Worm (Caenorhabditis elegans): ENCODE results near the gene R02D1.2.

R02D1.2 gene

ce11 chrV:4322706-4323105, at the start of gene R02D1.2:
R02D1.2 (minus strand) TSS chrV:4322806.
- TF ChIP-seq ama-1 (optimal IDR thresholded peaks at IDR 0.05) (no peak), gei-8 (GFP tag; optimal IDR thresholded peaks at IDR 0.05) (no peak), egl-27 (tag; optimal IDR thresholded peaks at IDR 0.05) (no peak), aha-1 (tag) (no peak), php-3 (GFP tag; IDR thresholded peaks at IDR 0.05) (no peak), Y105C5A.15 (GFP tag; IDR thresholded peaks at IDR 0.05) (no peak), Y5F2A.4 (GFP tag; optimal IDR thresholded peaks at IDR 0.05) (no peak), nhr-6 (tag; optimal IDR thresholded peaks at IDR 0.05) (no peak), nhr-28 (tag; optimal IDR thresholded peaks at IDR 0.05) (no peak), nhr-41 (GFP tag; IDR thresholded peaks at IDR 0.05) (no peak), fkh-10 (GFP tag; optimal IDR thresholded peaks at IDR 0.05) (no peak), lsy-2 (tag; optimal IDR thresholded peaks at IDR 0.05) (no peak), ceh-32 (tag; optimal IDR thresholded peaks at IDR 0.05; ENCODE audit: poor library complexity) (no peak), F44E2.7 (GFP tag; IDR thresholded peaks at IDR 0.05) (no peak), tag-97 (GFP tag; IDR thresholded peaks at IDR 0.05) (no peak), dpl-1 (GFP tag; optimal IDR thresholded peaks at IDR 0.05) (no peak)

ce11 chrV:4371309-4371933, 48.8 kb upstream of the R02D1.2 start, which contains the start of the genes gmpr-1 and fipp-1:
gmpr-1 (minus strand) TSS chrV:4371383.
fipp-1 (plus strand) TSS chrV:4371807.
- TF ChIP-seq spr-3 (GFP tag; optimal IDR thresholded peaks at IDR 0.05) (no peak), zip-2 (tag; optimal IDR thresholded peaks at IDR 0.05) (no peak), dve-1 (tag; optimal IDR thresholded peaks at IDR 0.05; ENCODE audit: insufficient read depth) (peak; percentile 51), mes-2 (tag; optimal IDR thresholded peaks at IDR 0.05; ENCODE audit: poor library complexity, severe bottlenecking) (peak; percentile 60), madf-5 (GFP tag; IDR thresholded peaks at IDR 0.05) (no peak), saeg-2 (GFP tag; IDR thresholded peaks at IDR 0.05) (no peak), hmg-1.1 (GFP tag; IDR thresholded peaks at IDR 0.05) (peak; percentile 53), sdz-12 (GFP tag; optimal IDR thresholded peaks at IDR 0.05) (no peak), mep-1 (tag; optimal IDR thresholded peaks at IDR 0.05) (no peak), nhr-111 (GFP tag; optimal IDR thresholded peaks at IDR 0.05) (no peak), nhr-11 (tag; optimal IDR thresholded peaks at IDR 0.05) (no peak), snpc-4 (tag; optimal IDR thresholded peaks at IDR 0.05) (no peak), F44E2.7 (GFP tag; IDR thresholded peaks at IDR 0.05) (no peak), ztf-7 (tag; optimal IDR thresholded peaks at IDR 0.05) (no peak), ctbp-1 (GFP tag; IDR thresholded peaks at IDR 0.05) (no peak), hlh-30 (tag; optimal IDR thresholded peaks at IDR 0.05; ENCODE audit: insufficient read depth) (peak; percentile 42), aly-2 (tag; optimal IDR thresholded peaks at IDR 0.05) (no peak), php-3 (GFP tag; IDR thresholded peaks at IDR 0.05) (no peak), ceh-62 (tag; optimal IDR thresholded peaks at IDR 0.05) (no peak), lin-13 (GFP tag; optimal IDR thresholded peaks at IDR 0.05) (no peak), nhr-237 (tag; optimal IDR thresholded peaks at IDR 0.05) (no peak), T26A8.4 (GFP tag; IDR thresholded peaks at IDR 0.05) (no peak), tra-1 (GFP tag; IDR thresholded peaks at IDR 0.05) (no peak), Y105C5A.15 (GFP tag; IDR thresholded peaks at IDR 0.05) (no peak), rbr-2 (tag; optimal IDR thresholded peaks at IDR 0.05) (no peak), nhr-48 (tag; optimal IDR thresholded peaks at IDR 0.05) (no peak), ztf-11 (tag; optimal IDR thresholded peaks at IDR 0.05) (no peak), R02D3.7 (tag; optimal IDR thresholded peaks at IDR 0.05) (no peak), mdl-1 (tag; optimal IDR thresholded peaks at IDR 0.05) (peak in 1 of 2 experiments; percentile 8), zfp-3 (GFP tag; conservative IDR thresholded peaks at IDR 0.05) (no peak), dmd-9 (GFP tag; IDR thresholded peaks at IDR 0.05) (no peak), lin-38 (GFP tag; IDR thresholded peaks at IDR 0.05) (peak; percentile 31; the same call in 1 of the 2 replicates), jun-1 (tag; optimal IDR thresholded peaks at IDR 0.05) (no peak), dpl-1 (GFP tag; optimal IDR thresholded peaks at IDR 0.05) (peak; percentile 67), nhr-6 (tag; optimal IDR thresholded peaks at IDR 0.05) (no peak), egl-43 (GFP tag; IDR thresholded peaks at IDR 0.05) (no peak), Y75B8A.6 (GFP tag; IDR thresholded peaks at IDR 0.05) (no peak), ZK337.2 (GFP tag; IDR thresholded peaks at IDR 0.05) (no peak), nhr-77 (tag; optimal IDR thresholded peaks at IDR 0.05) (no peak), ceh-44 (GFP tag; IDR thresholded peaks at IDR 0.05) (no peak)

Data from whole organism, L4 larva.